Fruit fly (Drosophila melanogaster): ENCODE results near the gene myo.

The myo gene

DNA sequence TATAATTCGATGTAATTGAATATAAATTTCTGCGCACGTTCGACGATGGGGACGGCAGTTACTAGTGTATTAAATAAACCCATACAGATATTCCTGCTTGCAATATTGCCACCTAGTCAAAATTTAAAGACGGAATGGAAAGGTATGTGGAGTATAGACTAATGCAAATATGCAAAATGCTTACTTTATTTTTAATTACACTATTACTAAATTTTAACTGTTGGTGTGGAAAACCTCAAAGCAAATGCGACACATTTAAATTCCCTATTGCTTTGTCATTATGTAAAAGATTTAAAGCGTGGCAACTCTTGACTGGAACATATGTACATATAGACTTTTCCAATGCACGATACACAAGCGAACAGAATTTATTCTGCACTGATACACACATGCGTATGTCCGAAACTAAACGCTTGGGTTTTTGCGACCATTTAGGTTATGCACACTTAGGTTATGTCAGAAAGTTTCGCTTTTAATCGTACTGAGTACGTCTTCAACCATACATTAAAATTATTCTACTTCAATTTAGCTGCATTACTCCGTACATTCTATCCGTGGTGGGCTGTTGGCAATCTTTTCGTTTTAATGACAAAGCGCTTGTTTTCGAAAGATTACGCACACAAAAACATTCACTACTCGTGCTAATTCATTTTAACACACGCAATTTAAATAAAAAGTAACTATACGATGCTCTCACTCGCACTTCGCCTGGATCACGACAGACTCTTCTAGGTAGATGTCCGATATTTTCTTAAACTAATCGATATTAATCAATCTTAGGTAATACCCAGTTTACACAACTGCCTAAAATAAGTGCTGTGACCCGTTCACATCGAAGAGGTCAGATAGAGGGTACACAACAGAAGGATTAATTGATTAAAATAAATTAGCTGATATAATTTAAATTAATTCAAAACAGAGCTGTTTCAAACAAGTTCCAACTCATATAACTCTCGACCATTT, 35.7 kb downstream of the myo start, which contains the start of gene gw (continued):
- TF ChIP-seq Adf1 (GFP tag; IDR thresholded peaks at IDR 0.05) (peak; percentile 32; the same call in 1 of the 2 replicates), CG11085 (GFP tag; IDR thresholded peaks at IDR 0.05) (no peak), ac (GFP tag; optimal IDR thresholded peaks at IDR 0.05) (no peak), fd3F (GFP tag; optimal IDR thresholded peaks at IDR 0.05) (peak; percentile 78), CG30020 (tag; optimal IDR thresholded peaks at IDR 0.05) (peak; percentile 99), CG8388 (GFP tag; optimal IDR thresholded peaks at IDR 0.05) (no peak), Sry-δ (GFP tag; optimal IDR thresholded peaks at IDR 0.05) (peak; percentile 76), CG10274 (GFP tag; optimal IDR thresholded peaks at IDR 0.05) (peak; percentile 24), wek (GFP tag; optimal IDR thresholded peaks at IDR 0.05) (peak; percentile 72), CG10209 (GFP tag; optimal IDR thresholded peaks at IDR 0.05) (peak; percentile 75), CG16813 (GFP tag; IDR thresholded peaks at IDR 0.05; ENCODE audit: partially characterized antibody) (peak; percentile 75), CG8924 (tag; optimal IDR thresholded peaks at IDR 0.05) (peak; percentile 82), dati (GFP tag; IDR thresholded peaks at IDR 0.05) (no peak), Sox102F (GFP tag; optimal IDR thresholded peaks at IDR 0.05) (no peak), CG3407 (GFP tag; optimal IDR thresholded peaks at IDR 0.05) (peak; percentile 69), Mes4 (GFP tag; optimal IDR thresholded peaks at IDR 0.05) (peak; percentile 24), hkb (optimal IDR thresholded peaks at IDR 0.05) (no peak), hkb (GFP tag; IDR thresholded peaks at IDR 0.05) (peak; percentile 84), slp2 (GFP tag; optimal IDR thresholded peaks at IDR 0.05) (peak; percentile 43), Dref (GFP tag; IDR thresholded peaks at IDR 0.05) (peak; percentile 85), hth (optimal IDR thresholded peaks at IDR 0.05) (no peak), Max (GFP tag; optimal IDR thresholded peaks at IDR 0.05) (peak; percentile 83), cad (GFP tag; optimal IDR thresholded peaks at IDR 0.05) (no peak), zen (tag; optimal IDR thresholded peaks at IDR 0.05) (peak; percentile 65), CG7271 (tag; optimal IDR thresholded peaks at IDR 0.05) (peak; percentile 67), fd64A (GFP tag; optimal IDR thresholded peaks at IDR 0.05) (no peak), CG32767 (GFP tag; IDR thresholded peaks at IDR 0.05) (peak; percentile 77), Lim3 (GFP tag; IDR thresholded peaks at IDR 0.05) (no peak), CG10431 (GFP tag; optimal IDR thresholded peaks at IDR 0.05) (peak; percentile 61), CG13296 (GFP tag; optimal IDR thresholded peaks at IDR 0.05) (peak; percentile 69), grau (tag; optimal IDR thresholded peaks at IDR 0.05) (no peak), psq (GFP tag; optimal IDR thresholded peaks at IDR 0.05) (peak; percentile 66), CG32772 (GFP tag; IDR thresholded peaks at IDR 0.05) (no peak), twi (tag; optimal IDR thresholded peaks at IDR 0.05) (peak; percentile 56), nmo (GFP tag; optimal IDR thresholded peaks at IDR 0.05) (peak; percentile 78), ftz-f1 (GFP tag; optimal IDR thresholded peaks at IDR 0.05) (no peak), Gug (GFP tag; IDR thresholded peaks at IDR 0.05) (peak; percentile 50; the same call in 3 of the 4 replicates), mld (GFP tag; IDR thresholded peaks at IDR 0.05; ENCODE audit: partially characterized antibody) (peak; percentile 53; the same call in 1 of the 3 replicates), wdn (GFP tag; IDR thresholded peaks at IDR 0.05) (peak; percentile 71), CG2116 (GFP tag; optimal IDR thresholded peaks at IDR 0.05) (peak; percentile 63), oc (tag; optimal IDR thresholded peaks at IDR 0.05) (no peak), Trl (optimal IDR thresholded peaks at IDR 0.05) (no peak), Trl (GFP tag; optimal IDR thresholded peaks at IDR 0.05) (peak; percentile 84), CG1024 (GFP tag; IDR thresholded peaks at IDR 0.05) (peak; percentile 99), Hand (GFP tag; optimal IDR thresholded peaks at IDR 0.05) (no peak), BEAF-32 (GFP tag; optimal IDR thresholded peaks at IDR 0.05) (peak; percentile 85), nom (GFP tag; optimal IDR thresholded peaks at IDR 0.05) (peak; percentile 79), Mrtf (GFP tag; IDR thresholded peaks at IDR 0.05) (no peak; the same call in 2 of the 3 replicates), chn (GFP tag; optimal IDR thresholded peaks at IDR 0.05) (peak; percentile 79)
